Fruit fly (Drosophila melanogaster) whole organism, embryonic: ENCODE measurements around the gene pcm.
A peak's percentile ranks its signal among the peaks of the same experiment; 100 is the strongest.

Experiments
- Aef1 ChIP-seq: fragments of 200-800 bp; sonication (Bioruptor generic); IDR thresholded peaks from 3 replicates; pipeline ENCODE4 v1.3.6; 2022; ENCODE audit warnings: missing biosample characterization, missing genetic modification characterization
- Bgb ChIP-seq: fragments of 200-800 bp; sonication (Bioruptor generic); IDR thresholded peaks from 2 replicates; pipeline ENCODE4 v1.3.6; 2022; ENCODE audit warnings: missing biosample characterization, missing genetic modification characterization; ENCODE audit not compliant: partially characterized antibody
- CG10267 ChIP-seq: fragments of 200-800 bp; sonication (Bioruptor generic); optimal IDR thresholded peaks from 2 replicates; lab custom pipeline; 2018; ENCODE audit warnings: missing biosample characterization, mild to moderate bottlenecking, missing genetic modification characterization, moderate library complexity
- CG13775 ChIP-seq: fragments of 200-800 bp; sonication (Bioruptor generic); optimal IDR thresholded peaks from 3 replicates; lab custom pipeline; 2017; ENCODE audit warnings: missing biosample characterization, mild to moderate bottlenecking, missing genetic modification characterization
- CG14667 ChIP-seq: fragments of 200-800 bp; sonication (Bioruptor generic); IDR thresholded peaks from 2 replicates; pipeline ENCODE4 v1.3.6; 2022; ENCODE audit warnings: missing biosample characterization, missing genetic modification characterization
- CG18619 ChIP-seq: fragments of 200-800 bp; sonication (Bioruptor generic); optimal IDR thresholded peaks from 3 replicates; lab custom pipeline; 2017; ENCODE audit warnings: missing biosample characterization, mild to moderate bottlenecking, missing genetic modification characterization
- CG30403 ChIP-seq: fragments of 200-800 bp; sonication (Bioruptor generic); optimal IDR thresholded peaks from 3 replicates; lab custom pipeline; 2016; ENCODE audit warnings: missing biosample characterization, missing genetic modification characterization
- CG4328 ChIP-seq: fragments of 200-800 bp; sonication (Bioruptor generic); optimal IDR thresholded peaks from 3 replicates; lab custom pipeline; 2017; ENCODE audit warnings: missing biosample characterization, missing genetic modification reagents, missing genetic modification characterization
- CG6765 ChIP-seq: fragments of 200-800 bp; sonication (Bioruptor generic); optimal IDR thresholded peaks from 3 replicates; lab custom pipeline; 2017; ENCODE audit warnings: missing biosample characterization, mild to moderate bottlenecking, missing genetic modification characterization
- Dbx ChIP-seq: fragments of 200-800 bp; sonication (Bioruptor generic); IDR thresholded peaks from 3 replicates; pipeline ENCODE4 v1.3.6; 2022; ENCODE audit warnings: missing biosample characterization, missing genetic modification characterization
- H15 ChIP-seq: fragments of 200-800 bp; sonication (Bioruptor generic); IDR thresholded peaks from 3 replicates; pipeline ENCODE4 v1.3.6; 2022; ENCODE audit warnings: missing biosample characterization, missing genetic modification characterization
- HHEX ChIP-seq: fragments of 200-800 bp; sonication (Bioruptor generic); optimal IDR thresholded peaks from 3 replicates; lab custom pipeline; 2017; ENCODE audit warnings: missing biosample characterization, mild to moderate bottlenecking, missing genetic modification characterization, missing genetic modification reagents
- Hand ChIP-seq: fragments of 200-800 bp; sonication (Bioruptor generic); optimal IDR thresholded peaks from 2 replicates; lab custom pipeline; 2017; ENCODE audit warnings: mild to moderate bottlenecking, missing biosample characterization, missing genetic modification reagents, missing genetic modification characterization
- HmgZ ChIP-seq: fragments of 200-800 bp; sonication (Bioruptor generic); optimal IDR thresholded peaks from 2 replicates; lab custom pipeline; 2018; ENCODE audit warnings: missing biosample characterization, mild to moderate bottlenecking, missing genetic modification characterization
- Hr51 ChIP-seq, 2 experiments: fragments of 200-800 bp; sonication (Bioruptor generic); optimal IDR thresholded peaks; 2 replicates in 1 of 2; 3 replicates in 1 of 2; lab custom pipeline; 2016 to 2018; ENCODE audit warnings: missing biosample characterization in 2 of 2, missing genetic modification characterization in 2 of 2, mild to moderate bottlenecking in 1 of 2, moderate library complexity in 1 of 2
- MTF-1 ChIP-seq: fragments of 200-800 bp; sonication (Bioruptor generic); optimal IDR thresholded peaks from 2 replicates; lab custom pipeline; 2018; ENCODE audit warnings: missing biosample characterization, mild to moderate bottlenecking, missing genetic modification characterization, borderline replicate concordance
- Optix ChIP-seq: fragments of 200-800 bp; sonication (Bioruptor generic); IDR thresholded peaks from 3 replicates; pipeline ENCODE4 v1.3.6; 2022; ENCODE audit warnings: missing biosample characterization, missing genetic modification characterization
- PHDP ChIP-seq: fragments of 200-800 bp; sonication (Bioruptor generic); optimal IDR thresholded peaks from 3 replicates; lab custom pipeline; 2018; ENCODE audit warnings: missing biosample characterization, mild to moderate bottlenecking, missing genetic modification characterization, moderate library complexity
- Poxn ChIP-seq: fragments of 200-800 bp; sonication (Bioruptor generic); IDR thresholded peaks from 2 replicates; pipeline ENCODE4 v1.3.6; 2022; ENCODE audit warnings: missing biosample characterization, missing genetic modification characterization
- Scr ChIP-seq: fragments of 200-800 bp; sonication (Bioruptor generic); IDR thresholded peaks from 2 replicates; pipeline ENCODE4 v1.3.6; 2022; ENCODE audit warnings: missing biosample characterization, missing genetic modification characterization; ENCODE audit not compliant: partially characterized antibody
- bab2 ChIP-seq: fragments of 200-800 bp; sonication (Bioruptor generic); optimal IDR thresholded peaks from 2 replicates; lab custom pipeline; 2016; ENCODE audit warnings: missing biosample characterization, missing genetic modification characterization
- da ChIP-seq: fragments of 200-800 bp; sonication (Bioruptor generic); optimal IDR thresholded peaks from 2 replicates; lab custom pipeline; 2016; ENCODE audit warnings: missing biosample characterization, missing genetic modification characterization
- dysf ChIP-seq: fragments of 200-800 bp; sonication (Bioruptor generic); IDR thresholded peaks from 3 replicates; pipeline ENCODE4 v1.3.6; 2022; ENCODE audit warnings: missing biosample characterization, missing genetic modification characterization
- exex ChIP-seq: fragments of 200-800 bp; sonication (Bioruptor generic); optimal IDR thresholded peaks from 4 replicates; lab custom pipeline; 2018; ENCODE audit warnings: missing biosample characterization, mild to moderate bottlenecking, missing genetic modification characterization, moderate library complexity
- ftz-f1 ChIP-seq: fragments of 200-800 bp; sonication (Bioruptor generic); optimal IDR thresholded peaks from 2 replicates; lab custom pipeline; 2016; ENCODE audit warnings: missing biosample characterization, missing genetic modification characterization
- inv ChIP-seq: fragments of 200-800 bp; sonication (Bioruptor generic); IDR thresholded peaks from 2 replicates; pipeline ENCODE4 v1.3.6; 2022; ENCODE audit warnings: missing biosample characterization, missing genetic modification characterization; ENCODE audit not compliant: partially characterized antibody
- kay ChIP-seq: fragments of 200-800 bp; sonication (Bioruptor generic); optimal IDR thresholded peaks from 2 replicates; lab custom pipeline; 2016; ENCODE audit warnings: missing biosample characterization, missing genetic modification characterization
- lab ChIP-seq: fragments of 200-800 bp; sonication (Bioruptor generic); optimal IDR thresholded peaks from 3 replicates; lab custom pipeline; 2017; ENCODE audit warnings: missing biosample characterization, missing genetic modification characterization, mild to moderate bottlenecking, moderate library complexity, missing genetic modification reagents
- nau ChIP-seq: fragments of 200-800 bp; sonication (Bioruptor generic); optimal IDR thresholded peaks from 3 replicates; lab custom pipeline; 2017; ENCODE audit warnings: missing biosample characterization, mild to moderate bottlenecking, missing genetic modification characterization, missing genetic modification reagents
- phol ChIP-seq: fragments of 200-800 bp; sonication (Bioruptor generic); optimal IDR thresholded peaks from 3 replicates; lab custom pipeline; 2018; ENCODE audit warnings: missing biosample characterization, mild to moderate bottlenecking, missing genetic modification characterization, moderate library complexity
- pita ChIP-seq: fragments of 200-800 bp; sonication (Bioruptor generic); optimal IDR thresholded peaks from 2 replicates; lab custom pipeline; 2017; ENCODE audit warnings: missing biosample characterization, mild to moderate bottlenecking, missing genetic modification characterization
- row ChIP-seq: fragments of 200-800 bp; sonication (Bioruptor generic); IDR thresholded peaks from 3 replicates; pipeline ENCODE4 v1.3.6; 2022; ENCODE audit warnings: missing biosample characterization, missing genetic modification characterization
- scrt ChIP-seq: fragments of 200-800 bp; sonication (Bioruptor generic); optimal IDR thresholded peaks from 2 replicates; lab custom pipeline; 2018; ENCODE audit warnings: missing biosample characterization, mild to moderate bottlenecking, missing genetic modification characterization, moderate library complexity
- sisA ChIP-seq: fragments of 200-800 bp; sonication (Bioruptor generic); IDR thresholded peaks from 2 replicates; pipeline ENCODE4 v1.3.6; 2022; ENCODE audit warnings: missing biosample characterization, missing genetic modification characterization
- toy ChIP-seq: fragments of 200-800 bp; sonication (Bioruptor generic); IDR thresholded peaks from 2 replicates; pipeline ENCODE4 v1.3.6; 2022; ENCODE audit warnings: missing biosample characterization, missing genetic modification characterization

pcm gene

DNA sequence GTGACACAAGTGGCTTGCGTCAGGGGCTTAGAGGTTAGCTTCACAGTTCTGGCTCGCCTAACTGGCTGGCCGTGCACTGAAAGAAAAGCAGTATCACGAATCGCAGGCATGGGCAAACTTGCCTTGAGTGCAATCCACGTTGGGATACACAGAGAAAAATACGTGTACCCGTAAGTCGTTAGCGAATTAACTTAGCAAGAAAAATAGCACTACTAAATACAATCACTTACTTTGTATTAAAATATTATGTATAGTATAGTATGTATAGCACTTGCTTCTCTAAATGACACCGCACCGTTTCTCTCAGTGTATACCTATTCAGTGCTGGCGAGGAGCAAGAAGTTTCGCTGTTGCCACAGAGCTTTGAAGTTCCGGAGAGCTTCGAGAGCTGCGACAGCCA, 38.7 kb downstream of the pcm start (continued):
- TF ChIP-seq HHEX (GFP tag; lab: Kevin White, UChicago) = peak; percentile 41
- TF ChIP-seq sisA = peak; percentile 52
- no peak for TF ChIP-seq nau (GFP tag; lab: Kevin White, UChicago)
- peak; percentile 34 for TF ChIP-seq scrt (GFP tag; lab: Kevin White, UChicago)
- peak; percentile 71 for TF ChIP-seq lab (GFP tag; lab: Kevin White, UChicago)
- TF ChIP-seq CG14667 (GFP tag; lab: Robert Waterston, UW) = peak; percentile 45; the same call in 1 of the 2 replicates
- TF ChIP-seq inv (GFP tag; lab: Robert Waterston, UW) = no peak
- TF ChIP-seq dysf (GFP tag; lab: Robert Waterston, UW) = peak; percentile 59; the same call in 2 of the 3 replicates
- peak; percentile 40 for TF ChIP-seq phol (tag; lab: Kevin White, UChicago)
- TF ChIP-seq PHDP (tag; lab: Kevin White, UChicago) = peak; percentile 45
- TF ChIP-seq MTF-1 = no peak
- no peak for TF ChIP-seq Optix (GFP tag; lab: Robert Waterston, UW)
- TF ChIP-seq CG18619 (GFP tag; lab: Kevin White, UChicago) = peak; percentile 27
- 0 out of 3 replicates have a peak, but pooled peaks have one; percentile 50 for TF ChIP-seq H15 (GFP tag; lab: Robert Waterston, UW)
- peak; percentile 65 for TF ChIP-seq Hand (GFP tag; lab: Kevin White, UChicago)
- no peak for TF ChIP-seq Poxn
- TF ChIP-seq CG10267 (tag; lab: Kevin White, UChicago) = peak; percentile 26
- TF ChIP-seq Dbx = peak; percentile 50; the same call in 2 of the 3 replicates

DNA sequence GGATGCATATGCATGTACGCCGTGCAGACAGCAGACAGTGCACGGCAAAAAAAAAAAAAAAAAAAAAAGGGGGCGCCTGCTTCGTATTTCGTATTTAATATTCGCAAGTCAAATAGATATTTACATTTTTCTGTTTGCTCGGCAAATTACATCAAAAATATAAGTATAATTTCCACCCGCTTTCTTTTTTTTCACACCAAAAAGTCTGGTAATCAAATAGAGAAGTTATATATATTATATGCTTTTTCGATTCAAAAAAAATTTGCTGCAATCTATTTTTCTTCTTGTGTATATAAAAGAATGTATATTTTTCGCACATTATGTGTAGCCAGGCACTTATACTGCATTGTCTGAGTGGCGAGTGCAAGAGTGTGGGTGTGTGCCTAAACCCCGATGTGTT, 43.5 kb downstream of the pcm start:
- TF ChIP-seq toy (GFP tag; lab: Robert Waterston, UW) = no peak
- TF ChIP-seq kay (GFP tag; lab: Kevin White, UChicago) = no peak
- TF ChIP-seq bab2 (GFP tag; lab: Kevin White, UChicago) = no peak
- no peak for TF ChIP-seq ftz-f1 (GFP tag; lab: Kevin White, UChicago)
- TF ChIP-seq CG4328 = no peak
- no peak for TF ChIP-seq CG6765 (GFP tag; lab: Kevin White, UChicago)
- no peak for TF ChIP-seq CG30403 (GFP tag; lab: Kevin White, UChicago)
- TF ChIP-seq Bgb (GFP tag; lab: Robert Waterston, UW) = no peak
- TF ChIP-seq exex (tag; lab: Kevin White, UChicago) = no peak
- TF ChIP-seq Aef1 (GFP tag; lab: Robert Waterston, UW) = no peak
- no peak for TF ChIP-seq row
- TF ChIP-seq pita (GFP tag; lab: Kevin White, UChicago) = no peak
- no peak for TF ChIP-seq Hr51 (GFP tag; optimal IDR thresholded peaks at IDR 0.05; lab: Kevin White, UChicago)
- no peak for TF ChIP-seq CG13775
- no peak for TF ChIP-seq da (GFP tag; lab: Kevin White, UChicago)
- no peak for TF ChIP-seq Scr
- TF ChIP-seq HmgZ = no peak
